Fruit fly (Drosophila melanogaster) whole organism, embryonic: Measurements from ENCODE around the gene Cipc.

Experiments used
- CG10654 ChIP-seq: fragments of 200-800 bp; sonication (Bioruptor generic); optimal IDR thresholded peaks from 2 replicates; lab custom pipeline; 2016; ENCODE audit warnings: missing biosample characterization, missing genetic modification characterization
- CG12071 ChIP-seq: fragments of 200-800 bp; sonication (Bioruptor generic); optimal IDR thresholded peaks from 3 replicates; lab custom pipeline; 2018; ENCODE audit warnings: missing biosample characterization, mild to moderate bottlenecking, missing genetic modification characterization
- CG12219 ChIP-seq: fragments of 200-800 bp; sonication (Bioruptor generic); optimal IDR thresholded peaks from 3 replicates; lab custom pipeline; 2018; ENCODE audit warnings: missing biosample characterization, mild to moderate bottlenecking, missing genetic modification characterization
- CG12659 ChIP-seq: fragments of 200-800 bp; sonication (Bioruptor generic); optimal IDR thresholded peaks from 3 replicates; lab custom pipeline; 2017; ENCODE audit warnings: mild to moderate bottlenecking, missing biosample characterization, missing genetic modification reagents, missing genetic modification characterization
- CG13123 ChIP-seq: fragments of 200-800 bp; sonication (Bioruptor generic); optimal IDR thresholded peaks from 2 replicates; lab custom pipeline; 2016; ENCODE audit warnings: missing biosample characterization, missing genetic modification characterization
- CG13287 ChIP-seq: fragments of 200-800 bp; sonication (Bioruptor generic); IDR thresholded peaks from 2 replicates; pipeline ENCODE4 v1.3.6; 2022; ENCODE audit warnings: missing biosample characterization, missing genetic modification characterization; ENCODE audit not compliant: partially characterized antibody
- CG15073 ChIP-seq: fragments of 200-800 bp; sonication (Bioruptor generic); optimal IDR thresholded peaks from 2 replicates; lab custom pipeline; 2016; ENCODE audit warnings: missing biosample characterization, missing genetic modification characterization
- CG2712 ChIP-seq: fragments of 200-800 bp; optimal IDR thresholded peaks from 3 replicates; lab custom pipeline; 2019; ENCODE audit warnings: missing biosample characterization, mild to moderate bottlenecking, missing genetic modification characterization, moderate library complexity
- CG30431 ChIP-seq: fragments of 200-800 bp; sonication (Bioruptor generic); optimal IDR thresholded peaks from 2 replicates; lab custom pipeline; 2017; ENCODE audit warnings: missing biosample characterization, missing genetic modification characterization
- CG33213 ChIP-seq: fragments of 200-800 bp; sonication (Bioruptor generic); optimal IDR thresholded peaks from 3 replicates; lab custom pipeline; 2016; ENCODE audit warnings: missing biosample characterization, missing genetic modification characterization
- CG43689 ChIP-seq: fragments of 200-800 bp; sonication (Bioruptor generic); IDR thresholded peaks from 2 replicates; pipeline ENCODE4 v1.3.6; 2022; ENCODE audit warnings: missing biosample characterization, missing genetic modification characterization
- CG4404 ChIP-seq: fragments of 200-800 bp; sonication (Bioruptor generic); IDR thresholded peaks from 2 replicates; pipeline ENCODE4 v1.3.6; 2022; ENCODE audit warnings: missing biosample characterization, missing genetic modification characterization
- CG4730 ChIP-seq: fragments of 200-800 bp; sonication (Bioruptor generic); IDR thresholded peaks from 2 replicates; pipeline ENCODE4 v1.3.6; 2022; ENCODE audit warnings: missing biosample characterization, missing genetic modification characterization
- CG6813 ChIP-seq: fragments of 200-800 bp; sonication (Bioruptor generic); optimal IDR thresholded peaks from 2 replicates; lab custom pipeline; 2017; ENCODE audit warnings: missing biosample characterization, missing genetic modification characterization, mild to moderate bottlenecking, moderate library complexity, missing genetic modification reagents
- CG8478 ChIP-seq: fragments of >200 bp; optimal IDR thresholded peaks from 2 replicates; lab custom pipeline; 2018
- CG9727 ChIP-seq: fragments of 200-800 bp; sonication (Bioruptor generic); optimal IDR thresholded peaks from 3 replicates; lab custom pipeline; 2017; ENCODE audit warnings: missing biosample characterization, mild to moderate bottlenecking, missing genetic modification characterization
- Dfd ChIP-seq, 2 experiments: fragments of >200 bp; optimal IDR thresholded peaks; 2 replicates each; lab custom pipeline; 2017; ENCODE audit warnings: missing biosample characterization in 2 of 2, missing genetic modification characterization in 2 of 2
- ERR ChIP-seq: fragments of 200-800 bp; sonication (Bioruptor generic); optimal IDR thresholded peaks from 2 replicates; lab custom pipeline; 2016; ENCODE audit warnings: missing biosample characterization, missing genetic modification characterization
- Gsc ChIP-seq: fragments of 200-800 bp; sonication (Bioruptor generic); IDR thresholded peaks from 2 replicates; pipeline ENCODE4 v1.3.6; 2022; ENCODE audit warnings: missing biosample characterization, missing genetic modification characterization
- HLH3B ChIP-seq: fragments of 200-800 bp; sonication (Bioruptor generic); IDR thresholded peaks from 2 replicates; pipeline ENCODE4 v1.3.6; 2022; ENCODE audit warnings: missing biosample characterization, missing genetic modification characterization
- HLHmδ ChIP-seq: fragments of 200-800 bp; sonication (Bioruptor generic); optimal IDR thresholded peaks from 2 replicates; lab custom pipeline; 2018; ENCODE audit warnings: missing biosample characterization, mild to moderate bottlenecking, missing genetic modification characterization, moderate library complexity
- Hand ChIP-seq: fragments of 200-800 bp; sonication (Bioruptor generic); optimal IDR thresholded peaks from 2 replicates; lab custom pipeline; 2017; ENCODE audit warnings: mild to moderate bottlenecking, missing biosample characterization, missing genetic modification reagents, missing genetic modification characterization
- HmgD ChIP-seq: fragments of 200-800 bp; sonication (Bioruptor generic); optimal IDR thresholded peaks from 3 replicates; lab custom pipeline; 2016; ENCODE audit warnings: missing biosample characterization, missing genetic modification characterization
- Lim3 ChIP-seq: fragments of 200-800 bp; sonication (Bioruptor generic); IDR thresholded peaks from 2 replicates; pipeline ENCODE4 v1.3.6; 2022; ENCODE audit warnings: missing biosample characterization, missing genetic modification characterization
- PHDP ChIP-seq: fragments of 200-800 bp; sonication (Bioruptor generic); optimal IDR thresholded peaks from 3 replicates; lab custom pipeline; 2018; ENCODE audit warnings: missing biosample characterization, mild to moderate bottlenecking, missing genetic modification characterization, moderate library complexity
- Side ChIP-seq: fragments of 200-800 bp; sonication (Bioruptor generic); optimal IDR thresholded peaks from 2 replicates; lab custom pipeline; 2016; ENCODE audit warnings: missing biosample characterization, missing genetic modification characterization
- Sry-δ ChIP-seq: fragments of 200-800 bp; sonication (Bioruptor generic); optimal IDR thresholded peaks from 2 replicates; lab custom pipeline; 2016; ENCODE audit warnings: missing biosample characterization, missing genetic modification characterization
- TFAM ChIP-seq: fragments of 200-800 bp; sonication (Bioruptor generic); optimal IDR thresholded peaks from 2 replicates; lab custom pipeline; 2017; ENCODE audit warnings: missing biosample characterization, missing genetic modification characterization, inconsistent platforms
- amos ChIP-seq: fragments of 200-800 bp; sonication (Bioruptor generic); IDR thresholded peaks from 2 replicates; pipeline ENCODE4 v1.3.6; 2022; ENCODE audit warnings: missing biosample characterization, missing genetic modification characterization; ENCODE audit not compliant: partially characterized antibody
- cas ChIP-seq: fragments of 200-800 bp; sonication (Bioruptor generic); IDR thresholded peaks from 2 replicates; pipeline ENCODE4 v1.3.6; 2022; ENCODE audit warnings: missing biosample characterization, missing genetic modification characterization
- chinmo ChIP-seq: fragments of 200-800 bp; sonication (Bioruptor generic); IDR thresholded peaks from 4 replicates; pipeline ENCODE4 v1.3.6; 2022; ENCODE audit warnings: missing biosample characterization, missing genetic modification characterization; ENCODE audit not compliant: partially characterized antibody
- dati ChIP-seq: fragments of 200-800 bp; sonication (Bioruptor generic); IDR thresholded peaks from 2 replicates; pipeline ENCODE4 v1.3.6; 2022; ENCODE audit warnings: missing biosample characterization, missing genetic modification characterization
- dm ChIP-seq: fragments of 200-800 bp; sonication (Bioruptor generic); optimal IDR thresholded peaks from 3 replicates; lab custom pipeline; 2016; ENCODE audit warnings: missing biosample characterization, missing genetic modification characterization
- dmrt99B ChIP-seq: fragments of 200-800 bp; sonication (Bioruptor generic); optimal IDR thresholded peaks from 2 replicates; lab custom pipeline; 2018; ENCODE audit warnings: missing biosample characterization, mild to moderate bottlenecking, missing genetic modification characterization, moderate library complexity
- en ChIP-seq: fragments of 200-800 bp; sonication (Bioruptor generic); optimal IDR thresholded peaks from 2 replicates; lab custom pipeline; 2016; ENCODE audit warnings: missing biosample characterization, missing genetic modification characterization
- esg ChIP-seq: fragments of 200-800 bp; sonication (Bioruptor generic); conservative IDR thresholded peaks from 2 replicates; pipeline ENCODE4 v1.3.6; 2022; ENCODE audit warnings: missing biosample characterization, missing genetic modification characterization
- ewg ChIP-seq: fragments of 200-800 bp; sonication (Bioruptor generic); optimal IDR thresholded peaks from 3 replicates; lab custom pipeline; 2017; ENCODE audit warnings: mild to moderate bottlenecking, missing biosample characterization, missing genetic modification reagents, missing genetic modification characterization
- gro ChIP-seq: fragments of 200-800 bp; sonication (Bioruptor generic); optimal IDR thresholded peaks from 2 replicates; lab custom pipeline; 2016; ENCODE audit warnings: missing biosample characterization, missing genetic modification characterization
- gt ChIP-seq: fragments of 200-800 bp; sonication (Bioruptor generic); IDR thresholded peaks from 2 replicates; pipeline ENCODE4 v1.3.6; 2022; ENCODE audit warnings: missing biosample characterization, missing genetic modification characterization
- jigr1 ChIP-seq: fragments of 200-800 bp; sonication (Bioruptor generic); IDR thresholded peaks from 3 replicates; pipeline ENCODE4 v1.3.6; 2022; ENCODE audit warnings: missing biosample characterization, missing genetic modification characterization
- jing ChIP-seq: fragments of 200-800 bp; sonication (Bioruptor generic); optimal IDR thresholded peaks from 2 replicates; lab custom pipeline; 2018; ENCODE audit warnings: missing biosample characterization, mild to moderate bottlenecking, missing genetic modification characterization
- jumu ChIP-seq: fragments of 200-800 bp; sonication (Bioruptor generic); optimal IDR thresholded peaks from 3 replicates; lab custom pipeline; 2016; ENCODE audit warnings: missing biosample characterization, missing genetic modification characterization
- kay ChIP-seq: fragments of 200-800 bp; sonication (Bioruptor generic); optimal IDR thresholded peaks from 2 replicates; lab custom pipeline; 2016; ENCODE audit warnings: missing biosample characterization, missing genetic modification characterization
- ken ChIP-seq: fragments of 200-800 bp; sonication (Bioruptor generic); IDR thresholded peaks from 3 replicates; pipeline ENCODE4 v1.3.6; 2022; ENCODE audit warnings: missing biosample characterization, missing genetic modification characterization
- lola ChIP-seq, 3 experiments: fragments of >200 bp in 2 of 3; fragments of 200-800 bp in 1 of 3; sonication (Bioruptor generic) in 1 of 3; optimal IDR thresholded peaks; 2 replicates each; lab custom pipeline; 2017 to 2019; ENCODE audit warnings: missing biosample characterization in 3 of 3, missing genetic modification characterization in 3 of 3, mild to moderate bottlenecking in 1 of 3, moderate library complexity in 1 of 3
- org-1 ChIP-seq: fragments of 200-800 bp; sonication (Bioruptor generic); optimal IDR thresholded peaks from 2 replicates; lab custom pipeline; 2017; ENCODE audit warnings: missing biosample characterization, missing genetic modification characterization
- otp ChIP-seq: fragments of 200-800 bp; sonication (Bioruptor generic); IDR thresholded peaks from 3 replicates; pipeline ENCODE4, ENCODE4 v1.3.6; 2022; ENCODE audit warnings: missing biosample characterization, missing genetic modification characterization
- salm ChIP-seq: fragments of 200-800 bp; sonication (Bioruptor generic); optimal IDR thresholded peaks from 2 replicates; lab custom pipeline; 2018; ENCODE audit warnings: missing biosample characterization, mild to moderate bottlenecking, missing genetic modification characterization
- sima ChIP-seq: fragments of 200-800 bp; sonication (Bioruptor generic); optimal IDR thresholded peaks from 2 replicates; lab custom pipeline; 2016; ENCODE audit warnings: missing biosample characterization, missing genetic modification characterization
- sna ChIP-seq: fragments of 200-800 bp; sonication (Bioruptor generic); IDR thresholded peaks from 2 replicates; pipeline ENCODE4 v1.3.6; 2022; ENCODE audit warnings: missing biosample characterization, missing genetic modification characterization; ENCODE audit not compliant: partially characterized antibody
- sug ChIP-seq: fragments of 200-800 bp; optimal IDR thresholded peaks from 2 replicates; lab custom pipeline; 2019; ENCODE audit warnings: missing biosample characterization, mild to moderate bottlenecking, missing genetic modification characterization, moderate library complexity
- zf30C ChIP-seq: fragments of 200-800 bp; sonication (Bioruptor generic); optimal IDR thresholded peaks from 3 replicates; lab custom pipeline; 2018; ENCODE audit warnings: missing biosample characterization, mild to moderate bottlenecking, missing genetic modification characterization

Cipc gene

DNA sequence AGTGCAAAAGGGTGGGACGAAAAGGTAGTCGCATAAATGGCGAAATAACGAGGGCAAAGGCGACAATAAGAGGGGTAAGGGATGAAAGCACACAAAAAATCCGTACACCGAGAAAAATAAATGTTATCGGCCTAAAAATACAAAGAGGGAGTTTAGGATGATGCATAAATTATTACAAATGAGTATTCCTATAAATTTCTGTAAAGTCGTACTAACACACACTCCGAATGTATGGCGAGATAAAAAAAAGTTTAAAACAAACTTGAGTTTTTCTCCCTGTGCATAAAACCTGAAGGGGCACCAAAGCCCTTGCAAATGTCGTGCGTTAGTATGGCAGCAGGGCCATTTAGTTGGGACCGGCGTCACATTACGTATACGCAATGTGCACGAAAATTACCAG is 65.4 kb downstream of the Cipc start (continued):
- TF ChIP-seq Hand (peak; percentile 39), lola (GFP tag; optimal IDR thresholded peaks at IDR 0.05; lab: Kevin White, UChicago) (no peak), ERR (GFP tag; lab: Kevin White, UChicago) (no peak), CG30431 (GFP tag; lab: Kevin White, UChicago) (no peak), Sry-δ (peak; percentile 17), Dfd (GFP tag; optimal IDR thresholded peaks at IDR 0.05; lab: Kevin White, UChicago) (no peak), zf30C (no peak), gt (GFP tag; lab: Robert Waterston, UW) (no peak), cas (0 out of 2 replicates have a peak, but pooled peaks have one; percentile 8), CG15073 (no peak), dmrt99B (tag; lab: Kevin White, UChicago) (peak; percentile 76), ken (no peak), CG2712 (tag; lab: Kevin White, UChicago) (no peak), chinmo (GFP tag; lab: Robert Waterston, UW) (no peak), otp (GFP tag; lab: Robert Waterston, UW) (no peak), CG12219 (peak; percentile 21), CG9727 (GFP tag; lab: Kevin White, UChicago) (no peak), HmgD (GFP tag; lab: Kevin White, UChicago) (no peak), org-1 (GFP tag; lab: Kevin White, UChicago) (peak; percentile 38), amos (GFP tag; lab: Robert Waterston, UW) (no peak), CG4730 (GFP tag; lab: Robert Waterston, UW) (peak; percentile 28; the same call in 1 of the 2 replicates), CG6813 (GFP tag; lab: Kevin White, UChicago) (peak; percentile 43), sna (GFP tag; lab: Robert Waterston, UW) (no peak), Gsc (no peak), HLH3B (GFP tag; lab: Robert Waterston, UW) (no peak; the same call in 1 of the 2 replicates), salm (no peak), ewg (GFP tag; lab: Kevin White, UChicago) (peak; percentile 20), CG13287 (GFP tag; lab: Robert Waterston, UW) (no peak), Side (GFP tag; lab: Kevin White, UChicago) (peak; percentile 27), PHDP (tag; lab: Kevin White, UChicago) (peak; percentile 38), sima (GFP tag; lab: Kevin White, UChicago) (no peak), CG8478 (lab: Kevin White, UChicago) (no peak), CG43689 (GFP tag; lab: Robert Waterston, UW) (peak; percentile 11; the same call in 1 of the 2 replicates), CG13123 (GFP tag; lab: Kevin White, UChicago) (no peak), sug (peak; percentile 28), CG33213 (no peak), Lim3 (GFP tag; lab: Robert Waterston, UW) (no peak), TFAM (no peak), jigr1 (no peak), HLHmδ (GFP tag; lab: Kevin White, UChicago) (no peak), CG12659 (GFP tag; lab: Kevin White, UChicago) (peak; percentile 33), CG12071 (GFP tag; lab: Kevin White, UChicago) (peak; percentile 55), kay (GFP tag; lab: Kevin White, UChicago) (no peak), jumu (no peak), en (GFP tag; lab: Kevin White, UChicago) (no peak), esg (GFP tag; lab: Robert Waterston, UW) (0 out of 2 replicates have a peak, but pooled peaks have one; percentile 18), gro (peak; percentile 48), dm (no peak), CG4404 (GFP tag; lab: Robert Waterston, UW) (no peak), CG10654 (GFP tag; lab: Kevin White, UChicago) (peak; percentile 1), jing (GFP tag; lab: Kevin White, UChicago) (no peak), dati (GFP tag; lab: Robert Waterston, UW) (0 out of 2 replicates have a peak, but pooled peaks have one; percentile 19)
